Fruit fly (Drosophila melanogaster) Kc167 (cell line): Measurements from ENCODE around the gene Gmppb.

Experiments used
- Myc ChIP-seq: fragments of >200 bp; optimal IDR thresholded peaks from 2 replicates; lab custom pipeline; 2017; ENCODE audit warnings: missing external identifiers
- Sin3A ChIP-seq: fragments of >200 bp; optimal IDR thresholded peaks from 2 replicates; lab custom pipeline; 2018; ENCODE audit warnings: missing external identifiers
- h ChIP-seq: fragments of >200 bp; optimal IDR thresholded peaks from 3 replicates; lab custom pipeline; 2018; ENCODE audit warnings: missing external identifiers
- insv ChIP-seq: fragments of >200 bp; optimal IDR thresholded peaks from 3 replicates; lab custom pipeline; 2018; ENCODE audit warnings: missing external identifiers
- psq ChIP-seq: fragments of >200 bp; optimal IDR thresholded peaks from 2 replicates; lab custom pipeline; 2017; ENCODE audit warnings: missing external identifiers
- ttk ChIP-seq: sonication (Bioruptor generic); optimal IDR thresholded peaks from 2 replicates; lab custom pipeline; 2017; ENCODE audit warnings: missing external identifiers

The Gmppb gene

DNA sequence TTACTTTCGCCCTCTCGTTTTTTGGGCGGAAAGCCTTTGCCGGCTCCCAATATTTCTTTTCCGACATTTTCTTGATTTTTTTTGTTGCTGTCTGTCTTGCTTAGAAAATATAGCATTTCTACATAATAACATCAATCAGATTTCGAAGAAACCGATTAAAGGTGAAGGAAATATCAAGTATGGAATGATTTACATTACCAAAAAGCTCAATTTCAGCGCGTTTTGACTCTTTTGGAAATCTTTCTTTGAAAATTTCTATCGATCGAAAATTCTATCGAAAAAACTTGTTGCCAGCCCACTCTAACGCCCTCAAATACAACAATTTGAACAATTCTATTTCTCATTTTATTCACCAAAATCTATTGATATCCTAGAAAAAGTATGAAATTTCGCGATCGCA lies 20.0 kb downstream of the Gmppb start, which contains the start of gene CG14659:
Gene CG14659 (minus strand): TSS at position 101 of the 400 bp plus-strand sequence.
- TF ChIP-seq insv (lab: Kevin White, UChicago) = no peak
- no peak for TF ChIP-seq psq
- TF ChIP-seq ttk (lab: Kevin White, UChicago) = no peak
- TF ChIP-seq Myc = no peak
- TF ChIP-seq h (lab: Kevin White, UChicago) = no peak
- TF ChIP-seq Sin3A (lab: Kevin White, UChicago) = no peak

DNA sequence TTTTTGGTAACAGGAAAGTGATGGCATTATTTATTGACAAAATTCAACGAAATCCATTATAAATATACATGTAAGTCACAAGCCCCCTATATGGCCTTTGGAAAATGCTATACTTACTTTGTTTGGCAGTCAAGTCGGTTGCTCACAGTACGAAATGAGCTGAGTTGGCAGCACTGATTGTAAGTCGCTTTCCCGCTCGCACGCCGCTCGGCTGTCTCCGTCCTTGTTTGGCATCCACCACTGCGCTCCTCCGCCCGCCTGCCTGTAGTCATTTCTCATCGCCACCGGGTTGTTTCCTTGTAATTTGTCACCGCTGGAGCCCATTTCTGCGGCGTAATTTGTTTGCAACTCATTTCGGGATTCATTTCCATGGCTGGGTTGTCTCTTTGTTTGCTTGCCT lies 22.4 kb downstream of the Gmppb start:
- TF ChIP-seq insv (lab: Kevin White, UChicago) (no peak), ttk (lab: Kevin White, UChicago) (no peak), Myc (no peak), h (lab: Kevin White, UChicago) (no peak), Sin3A (lab: Kevin White, UChicago) (no peak), psq (no peak)

DNA sequence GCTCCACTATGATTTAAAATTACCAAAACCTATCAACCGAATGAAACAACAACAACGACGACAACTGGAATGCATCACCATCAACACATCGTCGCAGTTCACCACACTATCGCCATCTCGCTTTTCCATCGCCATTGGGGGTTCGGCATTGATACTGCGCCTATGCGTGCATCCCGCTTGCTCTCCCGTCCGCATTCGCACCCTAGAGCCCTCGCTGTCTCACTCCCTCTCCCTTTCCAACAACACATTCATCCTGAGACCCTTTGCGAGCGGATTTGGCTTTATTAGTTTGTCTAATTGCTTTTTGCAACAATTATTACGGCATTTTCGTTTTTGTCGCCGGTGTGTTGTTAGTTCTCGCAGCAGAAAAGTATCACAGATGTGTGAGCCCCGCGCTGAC lies 24.1 kb downstream of the Gmppb start:
- no peak for TF ChIP-seq ttk (lab: Kevin White, UChicago)
- no peak for TF ChIP-seq psq
- TF ChIP-seq h (lab: Kevin White, UChicago) = no peak
- no peak for TF ChIP-seq Myc
- TF ChIP-seq Sin3A (lab: Kevin White, UChicago) = no peak
- TF ChIP-seq insv (lab: Kevin White, UChicago) = no peak

DNA sequence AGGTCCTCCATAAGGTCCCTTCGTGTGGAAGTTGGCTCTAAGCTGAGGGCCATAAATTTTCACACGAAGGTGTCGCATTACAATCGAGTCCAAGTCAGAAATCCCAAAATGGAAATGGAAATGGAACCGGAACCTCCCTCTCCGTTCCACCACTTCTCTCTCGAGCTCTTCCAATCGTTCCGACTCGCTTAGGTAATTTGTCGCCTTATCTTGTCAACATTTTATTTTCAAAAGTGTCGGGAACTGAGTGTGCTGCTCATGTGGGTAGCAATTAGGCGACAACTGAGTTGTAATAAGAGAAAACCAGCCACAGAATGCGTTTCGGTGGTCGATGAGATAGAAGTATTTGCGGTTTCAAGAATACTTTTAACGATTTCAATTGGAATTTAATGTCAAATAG lies 29.5 kb downstream of the Gmppb start:
- no peak for TF ChIP-seq insv (lab: Kevin White, UChicago)
- TF ChIP-seq Sin3A (lab: Kevin White, UChicago) = no peak
- no peak for TF ChIP-seq psq
- no peak for TF ChIP-seq Myc
- TF ChIP-seq h (lab: Kevin White, UChicago) = no peak
- TF ChIP-seq ttk (lab: Kevin White, UChicago) = no peak

DNA sequence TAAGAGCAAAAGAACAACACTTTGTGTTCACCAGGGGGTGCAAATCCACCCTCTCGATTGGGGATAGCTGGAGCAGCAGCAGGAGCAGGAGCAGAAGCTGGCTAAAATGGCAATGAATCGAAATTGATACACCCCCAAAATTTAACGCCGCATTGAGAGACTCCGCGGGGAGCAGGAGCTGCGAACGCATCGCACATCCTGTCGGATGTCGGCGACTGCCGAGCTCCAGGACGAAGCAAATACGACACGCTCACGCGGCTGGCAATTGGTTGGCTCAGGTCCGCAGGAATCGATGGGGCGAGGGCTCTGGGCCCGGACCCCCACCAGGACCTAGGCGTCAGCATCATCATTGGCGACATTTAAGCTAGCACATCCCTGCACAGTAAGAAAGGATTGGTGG lies 31.7 kb downstream of the Gmppb start:
- no peak for TF ChIP-seq h (lab: Kevin White, UChicago)
- no peak for TF ChIP-seq ttk (lab: Kevin White, UChicago)
- TF ChIP-seq Sin3A (lab: Kevin White, UChicago) = no peak

DNA sequence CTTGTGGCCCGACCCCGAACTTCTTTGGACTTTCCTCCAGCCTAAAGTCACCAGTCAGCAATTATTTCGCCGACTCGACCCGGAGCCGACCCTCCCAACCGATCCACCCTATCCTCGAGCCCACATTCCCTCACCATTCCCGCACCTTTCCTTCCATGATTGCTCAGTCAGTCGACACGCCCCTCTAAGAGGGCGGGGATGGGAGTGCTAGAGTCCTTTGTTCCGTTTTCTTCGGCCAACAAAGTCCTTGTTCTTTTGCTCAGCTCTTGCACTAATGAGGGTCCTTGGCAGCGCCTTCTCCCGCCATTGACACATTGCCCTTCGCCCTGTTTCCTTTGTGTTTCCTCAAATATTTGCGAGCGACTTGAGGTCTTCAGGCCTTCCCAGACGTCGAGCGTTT lies 34.1 kb downstream of the Gmppb start:
- no peak for TF ChIP-seq insv (lab: Kevin White, UChicago)
- TF ChIP-seq Sin3A (lab: Kevin White, UChicago) = no peak
- no peak for TF ChIP-seq Myc
- no peak for TF ChIP-seq psq
- TF ChIP-seq h (lab: Kevin White, UChicago) = no peak
- no peak for TF ChIP-seq ttk (lab: Kevin White, UChicago)

DNA sequence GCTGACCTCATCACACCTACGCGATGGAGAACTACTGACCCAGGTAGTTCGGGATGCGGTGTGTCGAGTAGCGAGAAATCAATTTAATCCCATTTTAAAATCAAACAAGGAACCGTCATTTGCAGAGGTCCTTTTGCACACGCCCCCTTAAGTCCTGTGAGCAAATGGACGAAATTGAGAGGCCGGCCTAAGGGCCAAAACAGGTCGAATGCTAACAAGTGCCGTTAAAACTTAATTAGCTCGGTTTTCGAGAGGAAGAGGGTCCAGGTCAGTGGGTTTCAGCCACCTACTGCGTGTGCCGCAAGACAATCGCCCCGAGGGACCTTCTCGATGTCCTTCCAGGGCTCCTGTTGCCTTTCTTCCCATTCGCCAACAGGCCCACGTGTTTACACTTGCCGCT lies 35.0 kb downstream of the Gmppb start:
- TF ChIP-seq h (lab: Kevin White, UChicago) = no peak
- no peak for TF ChIP-seq Myc
- no peak for TF ChIP-seq insv (lab: Kevin White, UChicago)
- no peak for TF ChIP-seq ttk (lab: Kevin White, UChicago)
- no peak for TF ChIP-seq psq
- TF ChIP-seq Sin3A (lab: Kevin White, UChicago) = no peak

DNA sequence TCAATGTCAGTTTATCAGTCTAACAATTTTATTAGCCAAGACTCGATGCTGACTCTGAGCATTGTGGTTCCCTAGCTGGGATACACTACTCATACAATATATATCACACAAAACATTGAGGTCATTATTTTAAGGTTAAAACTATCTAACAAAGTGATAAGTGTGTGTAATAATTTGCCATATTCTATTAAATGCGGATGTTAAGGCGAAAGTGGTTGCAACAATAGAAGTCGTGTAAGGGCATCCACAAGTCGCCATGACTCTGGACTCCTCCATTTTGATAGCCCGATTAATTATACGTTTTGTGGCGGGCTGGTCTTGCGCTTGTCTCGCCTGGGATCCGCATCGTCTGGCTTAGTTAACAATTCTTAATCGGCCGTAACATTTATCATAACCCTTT lies 35.5 kb downstream of the Gmppb start:
- no peak for TF ChIP-seq ttk (lab: Kevin White, UChicago)
- no peak for TF ChIP-seq Sin3A (lab: Kevin White, UChicago)
- no peak for TF ChIP-seq psq
- no peak for TF ChIP-seq insv (lab: Kevin White, UChicago)
- TF ChIP-seq h (lab: Kevin White, UChicago) = no peak
- TF ChIP-seq Myc = no peak

DNA sequence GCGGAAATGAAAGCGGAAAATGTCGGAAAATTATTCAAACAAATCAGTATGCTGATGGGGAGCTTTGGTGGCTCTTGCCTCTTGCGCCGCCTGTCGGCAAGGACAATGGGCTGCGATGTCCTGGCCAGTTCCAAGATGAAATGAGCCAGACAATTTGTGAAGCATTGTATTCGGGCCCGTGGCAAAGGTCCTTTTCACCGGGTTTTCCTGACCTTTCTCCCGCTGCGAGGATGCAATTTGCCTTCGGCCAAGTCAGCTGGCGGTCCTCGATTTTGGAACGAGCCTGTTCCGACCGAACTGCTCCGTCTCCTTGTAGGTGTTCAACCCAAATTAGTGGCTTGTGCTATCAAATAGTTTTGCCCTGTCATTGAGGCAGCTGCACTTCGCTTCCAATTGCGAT lies 36.1 kb downstream of the Gmppb start:
- no peak for TF ChIP-seq psq
- TF ChIP-seq ttk (lab: Kevin White, UChicago) = no peak
- no peak for TF ChIP-seq Sin3A (lab: Kevin White, UChicago)

DNA sequence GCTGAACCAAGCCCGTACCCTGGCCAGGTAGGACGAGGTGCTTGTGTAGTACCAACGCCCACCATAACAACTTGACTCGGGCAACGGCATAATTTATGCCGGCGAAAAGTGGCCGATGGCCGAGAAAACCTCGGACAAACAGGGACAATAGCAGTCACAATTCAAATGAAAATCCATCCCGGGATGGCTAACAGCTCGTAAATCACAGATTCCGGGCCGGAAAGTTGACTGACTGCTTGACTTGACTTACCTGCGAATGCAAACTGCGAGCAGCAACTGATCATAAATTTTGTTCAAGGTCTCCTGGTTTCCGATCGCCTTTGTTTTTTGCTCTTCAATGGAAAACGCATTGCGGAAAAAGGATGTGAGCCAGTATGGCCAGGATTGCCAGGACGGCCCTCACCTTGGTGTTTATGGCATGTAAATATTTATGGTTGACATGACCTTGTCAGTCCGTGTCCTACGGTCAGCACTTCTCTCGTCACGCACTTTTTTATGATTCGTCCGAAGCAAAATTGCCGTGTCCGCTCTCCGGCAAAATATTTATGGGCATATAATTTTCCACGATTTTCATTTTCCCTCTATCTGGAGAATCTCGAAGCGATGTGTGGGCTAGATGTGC lies 37.9 kb downstream of the Gmppb start:
- TF ChIP-seq Sin3A (lab: Kevin White, UChicago) = no peak
- no peak for TF ChIP-seq ttk (lab: Kevin White, UChicago)
- no peak for TF ChIP-seq h (lab: Kevin White, UChicago)
- TF ChIP-seq insv (lab: Kevin White, UChicago) = no peak
- no peak for TF ChIP-seq Myc
- no peak for TF ChIP-seq psq

DNA sequence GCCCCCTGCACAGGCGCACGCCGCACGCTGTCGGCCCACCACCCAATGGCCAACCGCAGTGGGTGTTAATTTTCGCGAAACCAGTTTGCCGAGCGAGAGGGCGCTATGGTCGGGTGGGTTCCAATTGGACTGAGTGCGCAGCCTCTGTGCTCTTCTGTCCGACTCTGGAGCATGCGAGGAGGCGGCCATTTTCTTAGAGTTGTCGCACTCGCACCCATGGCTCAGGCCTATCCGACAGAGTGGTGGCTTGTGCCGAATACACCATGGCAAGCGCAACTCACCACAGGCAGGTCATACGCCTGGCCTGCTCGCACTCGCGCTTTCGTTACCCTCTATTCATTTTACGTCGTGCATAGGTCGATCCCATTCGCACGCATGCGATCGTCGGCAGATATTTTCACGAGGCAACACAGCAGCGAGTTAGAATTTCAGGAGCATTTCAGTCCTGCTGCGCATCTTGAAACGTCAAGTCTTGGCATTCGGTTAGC lies 41.2 kb downstream of the Gmppb start, which contains the start of gene opa:
Gene opa (plus strand): TSS at position 441 of the 488 bp plus-strand sequence.
- TF ChIP-seq h (lab: Kevin White, UChicago) = no peak
- TF ChIP-seq ttk (lab: Kevin White, UChicago) = no peak
- no peak for TF ChIP-seq psq
- no peak for TF ChIP-seq Myc
- no peak for TF ChIP-seq insv (lab: Kevin White, UChicago)
- no peak for TF ChIP-seq Sin3A (lab: Kevin White, UChicago)

DNA sequence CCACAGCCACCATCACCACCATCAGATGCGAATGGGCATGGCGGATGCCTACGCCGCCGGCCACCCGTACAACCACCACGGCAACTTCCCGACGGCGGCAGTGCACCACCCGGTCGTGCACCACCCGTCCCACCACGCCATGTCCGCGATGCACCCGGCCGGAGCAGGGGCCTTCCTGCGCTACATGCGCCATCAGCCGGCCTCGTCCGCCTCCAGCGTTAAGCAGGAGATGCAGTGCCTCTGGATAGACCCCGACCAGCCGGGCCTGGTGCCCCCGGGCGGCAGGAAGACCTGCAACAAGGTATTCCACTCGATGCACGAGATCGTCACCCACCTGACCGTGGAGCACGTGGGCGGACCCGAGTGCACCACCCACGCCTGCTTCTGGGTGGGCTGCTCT lies 42.3 kb downstream of the Gmppb start:
- TF ChIP-seq h (lab: Kevin White, UChicago) = no peak
- TF ChIP-seq insv (lab: Kevin White, UChicago) = no peak
- TF ChIP-seq Sin3A (lab: Kevin White, UChicago) = no peak
- TF ChIP-seq Myc = no peak
- TF ChIP-seq ttk (lab: Kevin White, UChicago) = no peak
- TF ChIP-seq psq = no peak

DNA sequence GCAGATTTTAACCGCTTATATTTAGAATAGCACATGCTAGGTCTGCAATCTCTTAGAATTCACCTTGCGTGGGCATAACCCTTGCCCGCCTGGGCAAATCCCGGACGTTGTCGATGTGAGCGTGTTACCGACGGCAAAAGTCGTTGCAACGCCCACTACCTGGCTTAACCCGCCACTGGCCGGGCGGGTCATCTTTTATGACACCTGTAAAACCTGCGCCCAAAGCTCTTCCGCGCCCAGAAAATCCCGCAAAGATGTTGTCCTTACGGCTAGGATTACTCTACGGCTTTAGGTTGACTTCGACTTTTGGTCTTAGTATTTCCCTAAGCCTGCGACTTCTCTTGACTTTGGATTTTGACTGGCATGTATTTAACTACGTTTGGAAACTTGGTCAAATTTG lies 43.0 kb downstream of the Gmppb start:
- TF ChIP-seq h (lab: Kevin White, UChicago) (no peak), Myc (no peak), insv (lab: Kevin White, UChicago) (no peak), Sin3A (lab: Kevin White, UChicago) (no peak), psq (no peak), ttk (lab: Kevin White, UChicago) (no peak)
